Worm (Caenorhabditis elegans) whole organism, late embryonic: ENCODE measurements around the gene hcp-1.

Experiments
- C38D4.7 ChIP-seq: fragments of 200-800 bp; sonication (Bioruptor generic); optimal IDR thresholded peaks from 2 replicates; lab custom pipeline; 2018; ENCODE audit warnings: mild to moderate bottlenecking, missing genetic modification characterization, moderate library complexity, missing compliant biosample characterization
- F13H6.1 ChIP-seq: sonication (generic microtip); optimal IDR thresholded peaks from 2 replicates; lab custom pipeline; 2016; ENCODE audit warnings: missing genetic modification characterization, missing compliant biosample characterization
- K09A11.1 ChIP-seq: sonication (generic microtip); optimal IDR thresholded peaks from 2 replicates; lab custom pipeline; 2017; ENCODE audit warnings: antibody characterized with exemption, mild to moderate bottlenecking, missing genetic modification characterization, missing compliant biosample characterization; ENCODE audit not compliant: insufficient read depth
- T23F11.4 ChIP-seq: fragments of 200-800 bp; sonication (Bioruptor generic); optimal IDR thresholded peaks from 2 replicates; lab custom pipeline; 2018; ENCODE audit warnings: mild to moderate bottlenecking, missing genetic modification characterization, missing compliant biosample characterization
- Y22D7AL.16 ChIP-seq: sonication (generic microtip); optimal IDR thresholded peaks from 2 replicates; lab custom pipeline; 2016; ENCODE audit warnings: missing genetic modification characterization, missing compliant biosample characterization
- ahr-1 ChIP-seq: sonication (generic microtip); optimal IDR thresholded peaks from 2 replicates; lab custom pipeline; 2016; ENCODE audit warnings: missing genetic modification characterization, missing compliant biosample characterization
- ama-1 ChIP-seq: fragments of 150-350 bp; optimal IDR thresholded peaks from 2 replicates; lab custom pipeline; 2014
- ceh-14 ChIP-seq: sonication (generic microtip); optimal IDR thresholded peaks from 2 replicates; lab custom pipeline; 2016; ENCODE audit warnings: missing genotype, missing genetic modification characterization, missing compliant biosample characterization
- ceh-19 ChIP-seq: fragments of 200-800 bp; sonication (Bioruptor generic); optimal IDR thresholded peaks from 2 replicates; lab custom pipeline; 2018; ENCODE audit warnings: mild to moderate bottlenecking, missing genetic modification characterization, missing compliant biosample characterization
- ceh-2 ChIP-seq: sonication (generic microtip); optimal IDR thresholded peaks from 2 replicates; lab custom pipeline; 2016; ENCODE audit warnings: missing genotype, missing genetic modification characterization, missing compliant biosample characterization
- ceh-24 ChIP-seq: sonication (generic microtip); optimal IDR thresholded peaks from 2 replicates; lab custom pipeline; 2016; ENCODE audit warnings: mild to moderate bottlenecking, missing genetic modification characterization, missing compliant biosample characterization
- ceh-30 ChIP-seq: fragments of 150-350 bp; optimal IDR thresholded peaks from 2 replicates; lab custom pipeline; 2014; ENCODE audit warnings: missing biosample characterization, missing genetic modification characterization
- ceh-45 ChIP-seq: fragments of 200-800 bp; sonication (Bioruptor generic); IDR thresholded peaks from 2 replicates; pipeline ENCODE4 v1.3.6; 2022; ENCODE audit warnings: missing genetic modification reagents, missing genetic modification characterization, missing compliant biosample characterization
- ceh-48 ChIP-seq: sonication (generic microtip); optimal IDR thresholded peaks from 2 replicates; lab custom pipeline; 2016; ENCODE audit warnings: missing genetic modification characterization, inconsistent platforms, missing compliant biosample characterization
- ceh-6 ChIP-seq: fragments of 200-800 bp; sonication (Bioruptor generic); optimal IDR thresholded peaks from 2 replicates; lab custom pipeline; 2018; ENCODE audit warnings: mild to moderate bottlenecking, missing genetic modification characterization, missing compliant biosample characterization
- dmd-4 ChIP-seq: sonication (generic microtip); optimal IDR thresholded peaks from 2 replicates; lab custom pipeline; 2016; ENCODE audit warnings: borderline replicate concordance, missing genetic modification characterization, missing compliant biosample characterization
- dve-1 ChIP-seq: sonication (generic microtip); optimal IDR thresholded peaks from 2 replicates; lab custom pipeline; 2017; ENCODE audit warnings: antibody characterized with exemption, mild to moderate bottlenecking, missing genetic modification characterization, missing compliant biosample characterization
- elt-2 ChIP-seq: sonication (generic microtip); optimal IDR thresholded peaks from 2 replicates; lab custom pipeline; 2016; ENCODE audit warnings: missing genetic modification reagents, missing genetic modification characterization, missing compliant biosample characterization
- elt-4 ChIP-seq: sonication (generic microtip); optimal IDR thresholded peaks from 2 replicates; lab custom pipeline; 2016; ENCODE audit warnings: missing genetic modification characterization, missing compliant biosample characterization
- fax-1 ChIP-seq: sonication (generic microtip); optimal IDR thresholded peaks from 2 replicates; lab custom pipeline; 2016; ENCODE audit warnings: missing genotype, missing genetic modification characterization, missing compliant biosample characterization
- fkh-10 ChIP-seq: fragments of 150-350 bp; optimal IDR thresholded peaks from 2 replicates; lab custom pipeline; 2014; ENCODE audit warnings: missing biosample characterization, missing genetic modification reagents, missing genetic modification characterization
- gmeb-2 ChIP-seq: sonication (generic microtip); optimal IDR thresholded peaks from 2 replicates; lab custom pipeline; 2016; ENCODE audit warnings: missing genetic modification characterization, inconsistent platforms, missing compliant biosample characterization
- hlh-6 ChIP-seq: sonication (generic microtip); optimal IDR thresholded peaks from 2 replicates; lab custom pipeline; 2016; ENCODE audit warnings: missing genotype, missing genetic modification characterization, missing compliant biosample characterization
- hlh-8 ChIP-seq: sonication (generic microtip); optimal IDR thresholded peaks from 2 replicates; lab custom pipeline; 2016; ENCODE audit warnings: missing genotype, missing genetic modification characterization, missing compliant biosample characterization
- lim-6 ChIP-seq: sonication (generic microtip); optimal IDR thresholded peaks from 2 replicates; lab custom pipeline; 2016; ENCODE audit warnings: missing genetic modification characterization, missing compliant biosample characterization
- lin-11 ChIP-seq: fragments of 200-800 bp; sonication (Bioruptor generic); optimal IDR thresholded peaks from 2 replicates; lab custom pipeline; 2018; ENCODE audit warnings: mild to moderate bottlenecking, missing genetic modification characterization, missing compliant biosample characterization
- npax-4 ChIP-seq: sonication (generic microtip); optimal IDR thresholded peaks from 2 replicates; lab custom pipeline; 2016; ENCODE audit warnings: missing genetic modification characterization, missing compliant biosample characterization
- pat-9 ChIP-seq: fragments of 200-800 bp; sonication (Bioruptor generic); optimal IDR thresholded peaks from 2 replicates; lab custom pipeline; 2018; ENCODE audit warnings: mild to moderate bottlenecking, missing genetic modification characterization, moderate library complexity, missing compliant biosample characterization
- pha-2 ChIP-seq: sonication (generic microtip); optimal IDR thresholded peaks from 2 replicates; lab custom pipeline; 2017; ENCODE audit warnings: mild to moderate bottlenecking, missing genetic modification characterization, missing compliant biosample characterization
- pros-1 ChIP-seq: fragments of 150-350 bp; optimal IDR thresholded peaks from 2 replicates; lab custom pipeline; 2014; ENCODE audit warnings: missing biosample characterization, missing genetic modification reagents, missing genetic modification characterization
- ref-2 ChIP-seq: sonication (generic microtip); optimal IDR thresholded peaks from 2 replicates; lab custom pipeline; 2016; ENCODE audit warnings: missing genetic modification characterization, missing compliant biosample characterization
- rnt-1 ChIP-seq: sonication (generic microtip); optimal IDR thresholded peaks from 2 replicates; lab custom pipeline; 2016; ENCODE audit warnings: missing genetic modification characterization, missing compliant biosample characterization
- ttx-3 ChIP-seq: sonication (generic microtip); optimal IDR thresholded peaks from 2 replicates; lab custom pipeline; 2016; ENCODE audit warnings: missing genetic modification reagents, missing genetic modification characterization, missing compliant biosample characterization
- zip-5 ChIP-seq: sonication (generic microtip); optimal IDR thresholded peaks from 2 replicates; lab custom pipeline; 2016; ENCODE audit warnings: missing genetic modification characterization, missing compliant biosample characterization

hcp-1 gene

ce11 chrV:6602556-6603062 lies 8.6 kb downstream of the hcp-1 start, which contains the start of gene ZK1055.6:
TSS of gene ZK1055.6 (minus strand) at chrV:6602606.
- TF ChIP-seq C38D4.7 (GFP tag; lab: Kevin White, UChicago) (no peak), elt-2 (tag; lab: Kevin White, UChicago) (no peak), dmd-4 (tag; lab: Kevin White, UChicago) (no peak), lim-6 (tag; lab: Kevin White, UChicago) (no peak), dve-1 (tag; lab: Kevin White, UChicago) (no peak), elt-4 (no peak), fax-1 (tag; lab: Kevin White, UChicago) (no peak), Y22D7AL.16 (tag; lab: Kevin White, UChicago) (no peak), F13H6.1 (tag; lab: Kevin White, UChicago) (no peak), ama-1 (lab: Kevin White, UChicago) (no peak), fkh-10 (GFP tag; lab: Kevin White, UChicago) (no peak), T23F11.4 (GFP tag; lab: Kevin White, UChicago) (no peak), rnt-1 (no peak), hlh-8 (no peak), pha-2 (tag; lab: Kevin White, UChicago) (no peak)
- TF ChIP-seq, all 69 proteins: peak for 0

- no peak for TF ChIP-seq pros-1 (tag; lab: Kevin White, UChicago)
- TF ChIP-seq ceh-6 = no peak
- no peak for TF ChIP-seq pha-2 (tag; lab: Kevin White, UChicago)
- TF ChIP-seq ceh-48 (tag; lab: Kevin White, UChicago) = no peak
- no peak for TF ChIP-seq K09A11.1 (tag; lab: Kevin White, UChicago)
- no peak for TF ChIP-seq ceh-30 (tag; lab: Kevin White, UChicago)
- TF ChIP-seq fax-1 (tag; lab: Kevin White, UChicago) = no peak
- no peak for TF ChIP-seq hlh-6 (tag; lab: Kevin White, UChicago)
- TF ChIP-seq ceh-14 (tag; lab: Kevin White, UChicago) = no peak
- TF ChIP-seq ceh-19 (GFP tag; lab: Kevin White, UChicago) = no peak
- TF ChIP-seq ttx-3 = no peak
- TF ChIP-seq, all 69 proteins: peak for 0
Observed at ce11 chrV:6605275-6605674, 11.3 kb downstream of the hcp-1 start, which contains the start of gene ZK1055.7. TSS of gene ZK1055.7 (minus strand) at chrV:6605375.

- TF ChIP-seq elt-2 (tag; lab: Kevin White, UChicago) = no peak
- TF ChIP-seq ceh-24 (tag; lab: Kevin White, UChicago) = no peak
- TF ChIP-seq ceh-2 (tag; lab: Kevin White, UChicago) = no peak
- TF ChIP-seq ttx-3 = no peak
- TF ChIP-seq ceh-45 (GFP tag; lab: Robert Waterston, UW) = no peak
- TF ChIP-seq ref-2 (tag; lab: Kevin White, UChicago) = no peak
- no peak for TF ChIP-seq dmd-4 (tag; lab: Kevin White, UChicago)
- no peak for TF ChIP-seq C38D4.7 (GFP tag; lab: Kevin White, UChicago)
- TF ChIP-seq ama-1 (lab: Kevin White, UChicago) = no peak
- TF ChIP-seq ceh-48 (tag; lab: Kevin White, UChicago) = no peak
- TF ChIP-seq, all 69 proteins: peak for 0
Observed at ce11 chrV:6606197-6606596, 12.2 kb downstream of the hcp-1 start.

ce11 chrV:6611058-6611457 lies 17.1 kb downstream of the hcp-1 start, which contains the start of gene gon-14:
TSS of gene gon-14 (minus strand) at chrV:6611158.
- TF ChIP-seq ceh-6 (no peak), lin-11 (tag; lab: Kevin White, UChicago) (no peak), gmeb-2 (tag; lab: Kevin White, UChicago) (no peak), pat-9 (no peak), hlh-8 (no peak), F13H6.1 (tag; lab: Kevin White, UChicago) (no peak), ceh-45 (GFP tag; lab: Robert Waterston, UW) (no peak), elt-2 (tag; lab: Kevin White, UChicago) (no peak), ahr-1 (tag; lab: Kevin White, UChicago) (no peak), zip-5 (tag; lab: Kevin White, UChicago) (no peak), npax-4 (no peak)
